Worm (Caenorhabditis elegans) whole organism, early embryonic: ENCODE results near the gene Y25C1A.2.

Experiments used
- B0310.2 ChIP-seq: sonication (generic microtip); optimal IDR thresholded peaks from 2 replicates; lab custom pipeline; 2016; ENCODE audit warnings: mild to moderate bottlenecking, missing genetic modification characterization, missing compliant biosample characterization
- F13C5.2 ChIP-seq: sonication (generic microtip); optimal IDR thresholded peaks from 2 replicates; lab custom pipeline; 2017; ENCODE audit warnings: mild to moderate bottlenecking, missing genetic modification characterization, inconsistent platforms, missing compliant biosample characterization
- aly-1 ChIP-seq: sonication (generic microtip); optimal IDR thresholded peaks from 2 replicates; lab custom pipeline; 2016; ENCODE audit warnings: missing genetic modification characterization, missing compliant biosample characterization
- ama-1 ChIP-seq: fragments of 150-350 bp; optimal IDR thresholded peaks from 2 replicates; lab custom pipeline; 2014
- ceh-13 ChIP-seq: fragments of 200-800 bp; sonication (Bioruptor generic); optimal IDR thresholded peaks from 2 replicates; lab custom pipeline; 2018; ENCODE audit warnings: mild to moderate bottlenecking, missing genetic modification characterization, missing compliant biosample characterization
- ceh-36 ChIP-seq: sonication (generic microtip); optimal IDR thresholded peaks from 2 replicates; lab custom pipeline; 2016; ENCODE audit warnings: missing genetic modification characterization, inconsistent platforms, missing compliant biosample characterization
- ets-7 ChIP-seq: sonication (generic microtip); optimal IDR thresholded peaks from 2 replicates; lab custom pipeline; 2016; ENCODE audit warnings: missing genotype, missing genetic modification characterization, missing compliant biosample characterization
- flt-1 ChIP-seq: fragments of 200-800 bp; sonication (Bioruptor generic); IDR thresholded peaks from 2 replicates; pipeline ENCODE4 v1.3.6; 2022; ENCODE audit warnings: missing genetic modification characterization, missing compliant biosample characterization
- hmbx-1 ChIP-seq: sonication (generic microtip); optimal IDR thresholded peaks from 2 replicates; lab custom pipeline; 2016; ENCODE audit warnings: mild to moderate bottlenecking, missing genetic modification characterization, missing compliant biosample characterization
- hmg-4 ChIP-seq: fragments of 200-800 bp; sonication (Bioruptor generic); optimal IDR thresholded peaks from 2 replicates; lab custom pipeline; 2018; ENCODE audit warnings: mild to moderate bottlenecking, missing genetic modification characterization, missing compliant biosample characterization
- hnd-1 ChIP-seq: sonication (generic microtip); optimal IDR thresholded peaks from 2 replicates; lab custom pipeline; 2016; ENCODE audit warnings: missing genetic modification characterization, missing compliant biosample characterization
- pes-1 ChIP-seq: fragments of 200-800 bp; sonication (Bioruptor generic); IDR thresholded peaks from 2 replicates; pipeline ENCODE4 v1.3.6; 2022; ENCODE audit warnings: missing genetic modification reagents, missing genetic modification characterization, missing compliant biosample characterization
- scrt-1 ChIP-seq: fragments of 200-800 bp; sonication (Bioruptor generic); IDR thresholded peaks from 2 replicates; pipeline ENCODE4 v1.3.6; 2022; ENCODE audit warnings: missing genetic modification characterization, missing compliant biosample characterization
- sea-1 ChIP-seq: fragments of 200-800 bp; sonication (Bioruptor generic); conservative IDR thresholded peaks from 2 replicates; pipeline ENCODE4 v1.3.6; 2022; ENCODE audit warnings: missing genetic modification characterization, missing compliant biosample characterization
- tbx-11 ChIP-seq: fragments of 200-800 bp; sonication (Bioruptor generic); IDR thresholded peaks from 2 replicates; pipeline ENCODE4 v1.3.6; 2022; ENCODE audit warnings: missing genetic modification characterization, missing compliant biosample characterization
- tbx-37 ChIP-seq: fragments of 200-800 bp; sonication (Bioruptor generic); conservative IDR thresholded peaks from 2 replicates; pipeline ENCODE4 v1.3.6; 2022; ENCODE audit warnings: missing genetic modification reagents, missing genetic modification characterization, missing compliant biosample characterization
- tra-4 ChIP-seq: sonication (generic microtip); optimal IDR thresholded peaks from 2 replicates; lab custom pipeline; 2017; ENCODE audit warnings: missing genetic modification characterization, missing compliant biosample characterization

The Y25C1A.2 gene

DNA sequence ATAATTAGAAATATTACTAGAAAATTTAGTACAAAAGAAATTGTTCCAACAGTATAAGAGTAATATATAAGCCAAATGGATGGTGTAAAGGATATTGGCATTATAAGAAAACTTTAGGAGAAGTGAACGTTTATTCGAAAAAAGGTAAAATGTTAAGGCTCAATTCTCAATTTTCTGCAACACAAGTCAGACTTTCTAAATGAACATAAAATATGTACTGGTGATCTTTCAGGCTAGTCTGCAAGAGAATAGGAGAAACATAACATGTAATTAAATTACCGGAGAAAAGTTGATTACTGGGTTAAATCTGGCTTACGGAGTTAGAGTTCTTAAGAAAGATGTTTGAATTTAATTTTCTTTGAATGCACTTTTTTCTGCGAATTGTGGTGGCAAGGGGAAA, 44.3 kb downstream of the Y25C1A.2 start, which contains the start of gene sri-33:
Gene sri-33 (minus strand): TSS at position 101 of the 400 bp plus-strand sequence.
- TF ChIP-seq hmbx-1 (tag; lab: Kevin White, UChicago) = no peak
- TF ChIP-seq aly-1 (tag; lab: Kevin White, UChicago) = no peak
- no peak for TF ChIP-seq B0310.2 (tag; lab: Kevin White, UChicago)
- no peak for TF ChIP-seq pes-1 (GFP tag; lab: Robert Waterston, UW)
- no peak for TF ChIP-seq ceh-36 (tag; lab: Kevin White, UChicago)
- no peak for TF ChIP-seq tbx-11

- TF ChIP-seq flt-1 = no peak
- no peak for TF ChIP-seq ceh-13 (GFP tag; lab: Kevin White, UChicago)
- no peak for TF ChIP-seq tbx-11
- TF ChIP-seq hnd-1 (tag; lab: Kevin White, UChicago) = no peak
- no peak for TF ChIP-seq aly-1 (tag; lab: Kevin White, UChicago)
- no peak for TF ChIP-seq tbx-37 (GFP tag; lab: Robert Waterston, UW)
- no peak for TF ChIP-seq F13C5.2 (tag; lab: Kevin White, UChicago)
- no peak for TF ChIP-seq ama-1 (lab: Kevin White, UChicago)
- no peak for TF ChIP-seq pes-1 (GFP tag; lab: Robert Waterston, UW)
- no peak for TF ChIP-seq hmbx-1 (tag; lab: Kevin White, UChicago)
- TF ChIP-seq ets-7 (tag; lab: Kevin White, UChicago) = no peak
- TF ChIP-seq scrt-1 (GFP tag; lab: Robert Waterston, UW) = no peak
- TF ChIP-seq ceh-36 (tag; lab: Kevin White, UChicago) = no peak
- TF ChIP-seq hmg-4 = no peak
- TF ChIP-seq tra-4 = no peak
- TF ChIP-seq B0310.2 (tag; lab: Kevin White, UChicago) = no peak
- TF ChIP-seq sea-1 (GFP tag; lab: Robert Waterston, UW) = no peak
Measured at ce11 chrII:3158985-3159384, 46.6 kb downstream of the Y25C1A.2 start, which contains the start of gene sri-34. sri-34 (minus strand) TSS chrII:3159085.
